Fruit fly (Drosophila melanogaster) whole organism, embryonic: Measurements from ENCODE around the gene ClC-a.

Experiments
- BEAF-32 ChIP-seq: fragments of 200-800 bp; sonication (Bioruptor generic); optimal IDR thresholded peaks from 3 replicates; lab custom pipeline; 2017; ENCODE audit warnings: missing biosample characterization, missing genetic modification characterization, mild to moderate bottlenecking, moderate library complexity, missing genetic modification reagents
- Bgb ChIP-seq: fragments of 200-800 bp; sonication (Bioruptor generic); IDR thresholded peaks from 2 replicates; pipeline ENCODE4 v1.3.6; 2022; ENCODE audit warnings: missing biosample characterization, missing genetic modification characterization; ENCODE audit not compliant: partially characterized antibody
- Blimp-1 ChIP-seq: fragments of 200-800 bp; sonication (Bioruptor generic); optimal IDR thresholded peaks from 3 replicates; lab custom pipeline; 2018; ENCODE audit warnings: missing biosample characterization, missing genetic modification characterization, mild to moderate bottlenecking, moderate library complexity, missing genetic modification reagents
- CG11456 ChIP-seq: fragments of 200-800 bp; sonication (Bioruptor generic); IDR thresholded peaks from 3 replicates; pipeline ENCODE4 v1.3.6; 2022; ENCODE audit warnings: missing biosample characterization, missing genetic modification characterization
- CG12219 ChIP-seq: fragments of 200-800 bp; sonication (Bioruptor generic); optimal IDR thresholded peaks from 3 replicates; lab custom pipeline; 2018; ENCODE audit warnings: missing biosample characterization, mild to moderate bottlenecking, missing genetic modification characterization
- CG12391 ChIP-seq: fragments of 200-800 bp; sonication (Bioruptor generic); optimal IDR thresholded peaks from 3 replicates; lab custom pipeline; 2018; ENCODE audit warnings: missing biosample characterization, mild to moderate bottlenecking, missing genetic modification characterization, moderate library complexity
- CG13296 ChIP-seq: fragments of 200-800 bp; sonication (Bioruptor generic); optimal IDR thresholded peaks from 3 replicates; lab custom pipeline; 2018; ENCODE audit warnings: missing biosample characterization, mild to moderate bottlenecking, missing genetic modification characterization
- CG14710 ChIP-seq: fragments of 200-800 bp; sonication (Bioruptor generic); optimal IDR thresholded peaks from 3 replicates; lab custom pipeline; 2019; ENCODE audit warnings: missing biosample characterization, mild to moderate bottlenecking, missing genetic modification characterization, moderate library complexity
- CG15601 ChIP-seq: fragments of 200-800 bp; sonication (Bioruptor generic); optimal IDR thresholded peaks from 3 replicates; lab custom pipeline; 2019; ENCODE audit warnings: missing biosample characterization, mild to moderate bottlenecking, missing genetic modification characterization, moderate library complexity
- CG16863 ChIP-seq: fragments of 200-800 bp; sonication (Bioruptor generic); optimal IDR thresholded peaks from 3 replicates; lab custom pipeline; 2016; ENCODE audit warnings: missing biosample characterization, missing genetic modification characterization
- CG17186 ChIP-seq: fragments of 200-800 bp; sonication (Bioruptor generic); optimal IDR thresholded peaks from 3 replicates; lab custom pipeline; 2017; ENCODE audit warnings: missing biosample characterization, missing genetic modification reagents, missing genetic modification characterization
- CG2712 ChIP-seq: fragments of 200-800 bp; optimal IDR thresholded peaks from 3 replicates; lab custom pipeline; 2019; ENCODE audit warnings: missing biosample characterization, mild to moderate bottlenecking, missing genetic modification characterization, moderate library complexity
- CG32767 ChIP-seq: fragments of 200-800 bp; sonication (Bioruptor generic); IDR thresholded peaks from 2 replicates; pipeline ENCODE4 v1.3.6; 2022; ENCODE audit warnings: missing biosample characterization, missing genetic modification characterization
- CG34224 ChIP-seq: fragments of 200-800 bp; sonication (Bioruptor generic); IDR thresholded peaks from 3 replicates; pipeline ENCODE4 v1.3.6; 2022; ENCODE audit warnings: missing biosample characterization, missing genetic modification characterization; ENCODE audit not compliant: partially characterized antibody
- CG34422 ChIP-seq: fragments of 200-800 bp; sonication (Bioruptor generic); IDR thresholded peaks from 3 replicates; pipeline ENCODE4 v1.3.6; 2022; ENCODE audit warnings: missing biosample characterization, missing genetic modification characterization
- CG4617 ChIP-seq: fragments of 200-800 bp; sonication (Bioruptor generic); optimal IDR thresholded peaks from 3 replicates; lab custom pipeline; 2016; ENCODE audit warnings: missing biosample characterization, missing genetic modification characterization, borderline replicate concordance
- CG4854 ChIP-seq: fragments of 200-800 bp; sonication (Bioruptor generic); optimal IDR thresholded peaks from 2 replicates; lab custom pipeline; 2016; ENCODE audit warnings: missing biosample characterization, missing genetic modification characterization, inconsistent platforms
- CG7556 ChIP-seq: fragments of 200-800 bp; sonication (Bioruptor generic); optimal IDR thresholded peaks from 2 replicates; lab custom pipeline; 2017; ENCODE audit warnings: missing biosample characterization, mild to moderate bottlenecking, missing genetic modification characterization
- Camta ChIP-seq: fragments of 200-800 bp; sonication (Bioruptor generic); optimal IDR thresholded peaks from 2 replicates; lab custom pipeline; 2016; ENCODE audit warnings: missing biosample characterization, missing genetic modification characterization
- Chrac-16 ChIP-seq: fragments of 200-800 bp; sonication (Bioruptor generic); optimal IDR thresholded peaks from 3 replicates; lab custom pipeline; 2016; ENCODE audit warnings: missing biosample characterization, missing genetic modification characterization
- Dll ChIP-seq: fragments of 200-800 bp; sonication (Bioruptor generic); IDR thresholded peaks from 4 replicates; pipeline ENCODE4 v1.3.6; 2022; ENCODE audit warnings: missing biosample characterization, missing genetic modification characterization; ENCODE audit not compliant: partially characterized antibody
- Dp ChIP-seq: fragments of 200-800 bp; sonication (Bioruptor generic); optimal IDR thresholded peaks from 2 replicates; lab custom pipeline; 2018; ENCODE audit warnings: missing biosample characterization, mild to moderate bottlenecking, missing genetic modification characterization, moderate library complexity
- Dref ChIP-seq: fragments of 200-800 bp; sonication (Bioruptor generic); IDR thresholded peaks from 2 replicates; pipeline ENCODE4 v1.3.6; 2022; ENCODE audit warnings: missing biosample characterization, missing genetic modification characterization
- Ets97D ChIP-seq: fragments of 200-800 bp; sonication (Bioruptor generic); optimal IDR thresholded peaks from 3 replicates; lab custom pipeline; 2016; ENCODE audit warnings: missing biosample characterization, missing genetic modification characterization
- HmgZ ChIP-seq: fragments of 200-800 bp; sonication (Bioruptor generic); optimal IDR thresholded peaks from 2 replicates; lab custom pipeline; 2018; ENCODE audit warnings: missing biosample characterization, mild to moderate bottlenecking, missing genetic modification characterization
- Hr78 ChIP-seq, 2 experiments: fragments of 200-800 bp in 1 of 2; fragments of >200 bp in 1 of 2; sonication (Bioruptor generic) in 1 of 2; optimal IDR thresholded peaks; 2 replicates each; lab custom pipeline; 2017 to 2019; ENCODE audit warnings: missing biosample characterization in 2 of 2, missing genetic modification characterization in 2 of 2, mild to moderate bottlenecking in 1 of 2, moderate library complexity in 1 of 2
- Meics ChIP-seq: fragments of 200-800 bp; sonication (Bioruptor generic); optimal IDR thresholded peaks from 2 replicates; lab custom pipeline; 2017; ENCODE audit warnings: missing biosample characterization, mild to moderate bottlenecking, missing genetic modification characterization
- Ptx1 ChIP-seq: fragments of 200-800 bp; sonication (Bioruptor generic); IDR thresholded peaks from 2 replicates; pipeline ENCODE4 v1.3.6; 2022; ENCODE audit warnings: missing biosample characterization, missing genetic modification characterization
- Sox100B ChIP-seq: fragments of 200-800 bp; sonication (Bioruptor generic); optimal IDR thresholded peaks from 3 replicates; lab custom pipeline; 2018; ENCODE audit warnings: missing biosample characterization, mild to moderate bottlenecking, missing genetic modification characterization
- Trl ChIP-seq, 3 experiments: fragments of >200 bp in 2 of 3; fragments of 200-800 bp in 1 of 3; sonication (Bioruptor generic) in 1 of 3; optimal IDR thresholded peaks; 2 replicates in 1 of 3; 3 replicates in 2 of 3; lab custom pipeline; 2016 to 2017; ENCODE audit warnings: missing biosample characterization in 1 of 3, missing genetic modification characterization in 1 of 3
- amos ChIP-seq: fragments of 200-800 bp; sonication (Bioruptor generic); IDR thresholded peaks from 2 replicates; pipeline ENCODE4 v1.3.6; 2022; ENCODE audit warnings: missing biosample characterization, missing genetic modification characterization; ENCODE audit not compliant: partially characterized antibody
- ara ChIP-seq: fragments of 200-800 bp; sonication (Bioruptor generic); IDR thresholded peaks from 2 replicates; pipeline ENCODE4 v1.3.6; 2022; ENCODE audit warnings: missing biosample characterization, missing genetic modification characterization
- ash1 ChIP-seq: fragments of 200-800 bp; sonication (Bioruptor generic); optimal IDR thresholded peaks from 2 replicates; lab custom pipeline; 2018; ENCODE audit warnings: missing biosample characterization, mild to moderate bottlenecking, missing genetic modification characterization
- ato ChIP-seq: fragments of 200-800 bp; sonication (Bioruptor generic); IDR thresholded peaks from 2 replicates; pipeline ENCODE4 v1.3.6; 2022; ENCODE audit warnings: missing biosample characterization, missing genetic modification characterization; ENCODE audit not compliant: partially characterized antibody
- caup ChIP-seq: fragments of 200-800 bp; sonication (Bioruptor generic); optimal IDR thresholded peaks from 3 replicates; lab custom pipeline; 2017; ENCODE audit warnings: missing biosample characterization, mild to moderate bottlenecking, missing genetic modification characterization, moderate library complexity; ENCODE audit not compliant: severe bottlenecking
- chinmo ChIP-seq: fragments of 200-800 bp; sonication (Bioruptor generic); IDR thresholded peaks from 4 replicates; pipeline ENCODE4 v1.3.6; 2022; ENCODE audit warnings: missing biosample characterization, missing genetic modification characterization; ENCODE audit not compliant: partially characterized antibody
- esg ChIP-seq: fragments of 200-800 bp; sonication (Bioruptor generic); conservative IDR thresholded peaks from 2 replicates; pipeline ENCODE4 v1.3.6; 2022; ENCODE audit warnings: missing biosample characterization, missing genetic modification characterization
- ewg ChIP-seq: fragments of 200-800 bp; sonication (Bioruptor generic); optimal IDR thresholded peaks from 3 replicates; lab custom pipeline; 2017; ENCODE audit warnings: mild to moderate bottlenecking, missing biosample characterization, missing genetic modification reagents, missing genetic modification characterization
- gro ChIP-seq: fragments of 200-800 bp; sonication (Bioruptor generic); optimal IDR thresholded peaks from 2 replicates; lab custom pipeline; 2016; ENCODE audit warnings: missing biosample characterization, missing genetic modification characterization
- insv ChIP-seq, 2 experiments: fragments of 200-800 bp; sonication (Bioruptor generic); optimal IDR thresholded peaks; 3 replicates each; lab custom pipeline; 2016 to 2018; ENCODE audit warnings: missing biosample characterization in 2 of 2, missing genetic modification characterization in 2 of 2
- kni ChIP-seq: fragments of 200-800 bp; sonication (Bioruptor generic); optimal IDR thresholded peaks from 3 replicates; lab custom pipeline; 2017; ENCODE audit warnings: mild to moderate bottlenecking, missing biosample characterization, missing genetic modification reagents, missing genetic modification characterization
- lilli ChIP-seq: fragments of 200-800 bp; sonication (Bioruptor generic); optimal IDR thresholded peaks from 3 replicates; lab custom pipeline; 2016; ENCODE audit warnings: missing biosample characterization, missing genetic modification characterization
- phol ChIP-seq: fragments of 200-800 bp; sonication (Bioruptor generic); optimal IDR thresholded peaks from 3 replicates; lab custom pipeline; 2018; ENCODE audit warnings: missing biosample characterization, mild to moderate bottlenecking, missing genetic modification characterization, moderate library complexity
- ro ChIP-seq: fragments of 200-800 bp; sonication (Bioruptor generic); IDR thresholded peaks from 2 replicates; pipeline ENCODE4 v1.3.6; 2022; ENCODE audit warnings: missing biosample characterization, missing genetic modification characterization
- shn ChIP-seq: fragments of 200-800 bp; sonication (Bioruptor generic); optimal IDR thresholded peaks from 3 replicates; lab custom pipeline; 2016; ENCODE audit warnings: missing biosample characterization, missing genetic modification characterization
- slou ChIP-seq: fragments of 200-800 bp; sonication (Bioruptor generic); optimal IDR thresholded peaks from 3 replicates; lab custom pipeline; 2016; ENCODE audit warnings: missing biosample characterization, missing genetic modification characterization
- tap ChIP-seq: fragments of 200-800 bp; optimal IDR thresholded peaks from 3 replicates; lab custom pipeline; 2019; ENCODE audit warnings: missing biosample characterization, mild to moderate bottlenecking, missing genetic modification characterization, moderate library complexity
- toy ChIP-seq: fragments of 200-800 bp; sonication (Bioruptor generic); IDR thresholded peaks from 2 replicates; pipeline ENCODE4 v1.3.6; 2022; ENCODE audit warnings: missing biosample characterization, missing genetic modification characterization
- vvl ChIP-seq: fragments of 200-800 bp; sonication (Bioruptor generic); IDR thresholded peaks from 2 replicates; pipeline ENCODE4 v1.3.6; 2022; ENCODE audit warnings: missing biosample characterization, missing genetic modification characterization

Gene ClC-a

dm6 chr3R:11822266-11822665 is 9.3 kb upstream of the ClC-a start, which contains the start of gene Kyat (continued):
- TF ChIP-seq CG34422 (GFP tag; lab: Robert Waterston, UW) (no peak), kni (GFP tag; lab: Kevin White, UChicago) (no peak), CG4617 (GFP tag; lab: Kevin White, UChicago) (peak; percentile 75), gro (GFP tag; lab: Kevin White, UChicago) (no peak), Dll (peak; percentile 97), Dref (peak; percentile 99), caup (no peak), CG34224 (peak; percentile 99), CG11456 (GFP tag; lab: Robert Waterston, UW) (no peak), lilli (GFP tag; lab: Kevin White, UChicago) (peak; percentile 28), Sox100B (GFP tag; lab: Kevin White, UChicago) (no peak), CG13296 (no peak), vvl (GFP tag; lab: Robert Waterston, UW) (0 out of 2 replicates have a peak, but pooled peaks have one; percentile 32), CG12219 (GFP tag; lab: Kevin White, UChicago) (no peak), insv (GFP tag; optimal IDR thresholded peaks at IDR 0.05; lab: Kevin White, UChicago) (no peak), Camta (GFP tag; lab: Kevin White, UChicago) (no peak), CG2712 (tag; lab: Kevin White, UChicago) (peak; percentile 42), HmgZ (tag; lab: Kevin White, UChicago) (peak; percentile 69), ato (peak; percentile 95), CG32767 (GFP tag; lab: Robert Waterston, UW) (no peak), Dp (GFP tag; lab: Kevin White, UChicago) (peak; percentile 96), shn (GFP tag; lab: Kevin White, UChicago) (no peak), BEAF-32 (peak; percentile 96), CG16863 (GFP tag; lab: Kevin White, UChicago) (no peak), Hr78 (GFP tag; optimal IDR thresholded peaks at IDR 0.05; lab: Kevin White, UChicago) (peak in 1 of 2 experiments; percentile 73), Ptx1 (GFP tag; lab: Robert Waterston, UW) (no peak), ash1 (GFP tag; lab: Kevin White, UChicago) (no peak), ara (GFP tag; lab: Robert Waterston, UW) (no peak), phol (peak; percentile 30), toy (GFP tag; lab: Robert Waterston, UW) (no peak), Blimp-1 (no peak), ro (GFP tag; lab: Robert Waterston, UW) (no peak), Ets97D (GFP tag; lab: Kevin White, UChicago) (peak; percentile 64), slou (GFP tag; lab: Kevin White, UChicago) (no peak), amos (GFP tag; lab: Robert Waterston, UW) (peak; percentile 99), ewg (GFP tag; lab: Kevin White, UChicago) (no peak), CG4854 (GFP tag; lab: Kevin White, UChicago) (peak; percentile 17), Meics (no peak), Trl (optimal IDR thresholded peaks at IDR 0.05; lab: Kevin White, UChicago) (no peak), Trl (GFP tag; optimal IDR thresholded peaks at IDR 0.05; lab: Kevin White, UChicago) (no peak), Chrac-16 (GFP tag; lab: Kevin White, UChicago) (no peak), CG12391 (tag; lab: Kevin White, UChicago) (peak; percentile 41), CG7556 (GFP tag; lab: Kevin White, UChicago) (no peak), tap (no peak), CG15601 (tag; lab: Kevin White, UChicago) (peak; percentile 38), chinmo (GFP tag; lab: Robert Waterston, UW) (peak; percentile 98), Bgb (peak; percentile 99), CG14710 (peak; percentile 66), CG17186 (GFP tag; lab: Kevin White, UChicago) (peak; percentile 4), esg (no peak)
